Fruit fly (Drosophila melanogaster) whole organism, pupa: ENCODE measurements around the gene CG9582.

Experiments
- CG10348 ChIP-seq: fragments of 200-800 bp; sonication (Bioruptor generic); IDR thresholded peaks from 2 replicates; pipeline ENCODE4 v1.3.6; 2022; ENCODE audit warnings: missing biosample characterization, missing genetic modification characterization
- CG12605 ChIP-seq: fragments of 200-800 bp; sonication (Bioruptor generic); IDR thresholded peaks from 2 replicates; pipeline ENCODE4 v1.3.6; 2022; ENCODE audit warnings: missing biosample characterization, missing genetic modification characterization
- CG13204 ChIP-seq: fragments of 200-800 bp; sonication (Bioruptor generic); optimal IDR thresholded peaks from 2 replicates; lab custom pipeline; 2018; ENCODE audit warnings: missing biosample characterization, mild to moderate bottlenecking, missing genetic modification characterization, moderate library complexity
- CG14655 ChIP-seq: fragments of 200-800 bp; sonication (Bioruptor generic); optimal IDR thresholded peaks from 3 replicates; lab custom pipeline; 2017; ENCODE audit warnings: mild to moderate bottlenecking, missing biosample characterization, missing genetic modification reagents, missing genetic modification characterization
- CG15710 ChIP-seq: fragments of 200-800 bp; sonication (Bioruptor generic); optimal IDR thresholded peaks from 2 replicates; lab custom pipeline; 2018; ENCODE audit warnings: missing biosample characterization, mild to moderate bottlenecking, missing genetic modification characterization, moderate library complexity
- CG17806 ChIP-seq: fragments of 200-800 bp; sonication (Bioruptor generic); optimal IDR thresholded peaks from 2 replicates; lab custom pipeline; 2018; ENCODE audit warnings: missing biosample characterization, mild to moderate bottlenecking, missing genetic modification characterization, moderate library complexity
- CG32121 ChIP-seq: fragments of 200-800 bp; sonication (Bioruptor generic); IDR thresholded peaks from 2 replicates; pipeline ENCODE4 v1.3.6; 2022; ENCODE audit warnings: missing biosample characterization, missing genetic modification characterization
- CG34367 ChIP-seq: fragments of 200-800 bp; sonication (Bioruptor generic); optimal IDR thresholded peaks from 2 replicates; lab custom pipeline; 2018; ENCODE audit warnings: missing biosample characterization, mild to moderate bottlenecking, missing genetic modification characterization
- CG4496 ChIP-seq: fragments of 200-800 bp; sonication (Bioruptor generic); IDR thresholded peaks from 3 replicates; pipeline ENCODE4 v1.3.6; 2022; ENCODE audit warnings: missing biosample characterization, missing genetic modification characterization
- CG8159 ChIP-seq: fragments of 200-800 bp; sonication (Bioruptor generic); optimal IDR thresholded peaks from 3 replicates; lab custom pipeline; 2018; ENCODE audit warnings: missing biosample characterization, mild to moderate bottlenecking, missing genetic modification characterization, moderate library complexity
- CG8301 ChIP-seq: fragments of 200-800 bp; sonication (Bioruptor generic); optimal IDR thresholded peaks from 2 replicates; lab custom pipeline; 2018; ENCODE audit warnings: missing biosample characterization, mild to moderate bottlenecking, missing genetic modification characterization
- CG9948 ChIP-seq: fragments of 200-800 bp; sonication (Bioruptor generic); optimal IDR thresholded peaks from 2 replicates; lab custom pipeline; 2018; ENCODE audit warnings: missing biosample characterization, mild to moderate bottlenecking, missing genetic modification characterization, moderate library complexity
- D1 ChIP-seq: fragments of 200-800 bp; sonication (Bioruptor generic); optimal IDR thresholded peaks from 2 replicates; lab custom pipeline; 2018; ENCODE audit warnings: missing biosample characterization, mild to moderate bottlenecking, missing genetic modification characterization, moderate library complexity
- EcR ChIP-seq: fragments of 200-800 bp; sonication (Bioruptor generic); optimal IDR thresholded peaks from 3 replicates; lab custom pipeline; 2019; ENCODE audit warnings: missing biosample characterization, missing genetic modification characterization, mild to moderate bottlenecking, moderate library complexity, missing genetic modification reagents
- Ets98B ChIP-seq: fragments of 200-800 bp; sonication (Bioruptor generic); IDR thresholded peaks from 2 replicates; pipeline ENCODE4 v1.3.6; 2022; ENCODE audit warnings: missing biosample characterization, missing genetic modification characterization
- Pif1A ChIP-seq: fragments of 200-800 bp; sonication (Bioruptor generic); optimal IDR thresholded peaks from 3 replicates; lab custom pipeline; 2016; ENCODE audit warnings: missing biosample characterization, missing genetic modification characterization
- Pif1B ChIP-seq: fragments of 200-800 bp; sonication (Bioruptor generic); optimal IDR thresholded peaks from 3 replicates; lab custom pipeline; 2016; ENCODE audit warnings: missing biosample characterization, missing genetic modification characterization
- Snoo ChIP-seq: fragments of 200-800 bp; sonication (Bioruptor generic); optimal IDR thresholded peaks from 3 replicates; lab custom pipeline; 2017; ENCODE audit warnings: missing biosample characterization, mild to moderate bottlenecking, missing genetic modification characterization, inconsistent platforms
- fd96Ca ChIP-seq: fragments of 200-800 bp; sonication (Bioruptor generic); IDR thresholded peaks from 3 replicates; pipeline ENCODE4 v1.3.6; 2022; ENCODE audit warnings: missing biosample characterization, missing genetic modification characterization
- gl ChIP-seq: fragments of 200-800 bp; sonication (Bioruptor generic); optimal IDR thresholded peaks from 2 replicates; lab custom pipeline; 2018; ENCODE audit warnings: missing biosample characterization, mild to moderate bottlenecking, missing genetic modification characterization
- rn ChIP-seq: fragments of 200-800 bp; sonication (Bioruptor generic); IDR thresholded peaks from 2 replicates; pipeline ENCODE4 v1.3.6; 2022; ENCODE audit warnings: missing biosample characterization, missing genetic modification characterization

Gene CG9582

DNA sequence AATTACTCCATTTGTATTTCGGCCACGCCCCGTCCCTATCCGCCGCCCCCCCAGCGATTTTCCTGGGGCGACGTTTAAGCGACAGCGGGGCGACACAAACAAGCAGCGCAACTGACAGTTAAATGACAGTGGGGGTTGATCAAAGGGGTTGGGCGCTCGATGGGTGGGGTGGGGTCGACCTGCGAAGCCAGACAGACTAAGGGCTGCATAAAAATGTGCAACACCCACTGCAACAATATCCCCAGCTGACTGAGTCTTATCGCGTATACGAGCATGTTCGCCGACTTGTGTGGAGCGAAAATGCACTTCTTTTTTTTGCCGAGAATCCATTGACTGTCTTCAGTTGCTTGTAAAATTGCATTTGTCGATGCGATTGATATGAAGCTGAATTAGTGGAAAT is at the start of gene CG9582:
CG9582 (minus strand) TSS at position 101 of the 400 bp plus-strand sequence.
- TF ChIP-seq fd96Ca (no peak), CG13204 (GFP tag; lab: Kevin White, UChicago) (no peak), CG32121 (GFP tag; lab: Robert Waterston, UW) (no peak), CG8301 (no peak), Pif1B (no peak), CG17806 (tag; lab: Kevin White, UChicago) (no peak), CG14655 (no peak), gl (tag; lab: Kevin White, UChicago) (no peak), CG10348 (GFP tag; lab: Robert Waterston, UW) (no peak), Snoo (tag; lab: Kevin White, UChicago) (no peak), Ets98B (GFP tag; lab: Robert Waterston, UW) (no peak), CG34367 (tag; lab: Kevin White, UChicago) (no peak)
- TF ChIP-seq, all 21 proteins: peak for 0

DNA sequence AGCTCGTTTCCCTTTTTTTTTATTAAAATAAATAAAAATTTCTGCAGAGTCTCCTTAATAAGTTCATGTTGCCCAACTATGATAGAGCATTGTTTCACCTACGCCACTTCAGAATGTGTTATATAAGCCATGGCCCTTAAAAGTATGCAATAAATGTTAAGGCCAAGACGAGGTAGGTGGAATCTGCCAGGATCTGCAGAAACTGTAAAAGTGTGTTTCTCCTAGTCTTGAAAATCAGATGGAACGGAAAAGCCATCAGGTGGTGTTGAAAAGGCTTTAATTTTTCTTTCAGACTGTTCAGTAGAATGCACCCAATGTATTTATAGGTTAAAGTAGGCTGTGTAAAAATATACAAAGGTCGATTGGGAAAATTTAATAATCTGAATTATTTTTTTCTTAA is 45.2 kb upstream of the CG9582 start, which contains the start of gene CG12439:
CG12439 (plus strand) TSS at position 301 of the 400 bp plus-strand sequence.
- TF ChIP-seq rn (GFP tag; lab: Robert Waterston, UW) (no peak), CG9948 (tag; lab: Kevin White, UChicago) (no peak), gl (tag; lab: Kevin White, UChicago) (no peak), Pif1B (no peak), CG8159 (tag; lab: Kevin White, UChicago) (no peak), D1 (no peak), Ets98B (GFP tag; lab: Robert Waterston, UW) (no peak), CG14655 (no peak), fd96Ca (no peak), CG15710 (no peak), Snoo (tag; lab: Kevin White, UChicago) (no peak), CG13204 (GFP tag; lab: Kevin White, UChicago) (no peak)
- TF ChIP-seq, all 21 proteins: peak for 0

DNA sequence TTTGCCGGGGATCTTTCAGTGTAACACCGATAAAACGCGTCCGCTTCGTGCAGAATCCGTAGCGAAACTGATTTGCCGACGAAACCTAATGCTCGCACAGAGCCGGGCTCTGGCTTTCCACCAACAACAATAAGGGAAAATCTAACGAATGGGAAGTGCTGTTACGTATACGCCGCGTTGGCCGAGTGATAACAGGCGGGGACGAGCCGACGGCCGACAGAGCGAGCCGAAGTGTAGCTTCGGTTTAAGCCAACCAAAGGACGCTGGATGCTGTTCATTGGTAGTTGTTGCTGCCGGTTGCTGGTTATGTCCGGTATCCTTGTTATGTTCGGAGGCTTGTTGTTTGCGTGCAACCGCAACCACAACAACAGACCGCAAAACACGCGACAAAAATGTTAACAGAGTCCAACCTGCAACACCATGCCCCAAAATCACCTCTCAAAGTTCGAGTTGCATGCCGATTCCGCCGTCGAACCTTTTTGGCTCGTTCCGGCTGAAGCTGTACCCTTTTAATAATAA is 39.5 kb upstream of the CG9582 start, which contains the start of gene DIP-zeta:
DIP-zeta (minus strand) TSS at position 71 of the 519 bp plus-strand sequence.
- TF ChIP-seq CG34367 (tag; lab: Kevin White, UChicago) (no peak), rn (GFP tag; lab: Robert Waterston, UW) (no peak), CG13204 (GFP tag; lab: Kevin White, UChicago) (no peak), D1 (no peak), CG8301 (no peak), CG4496 (no peak), Pif1B (no peak), CG32121 (GFP tag; lab: Robert Waterston, UW) (no peak), CG8159 (tag; lab: Kevin White, UChicago) (no peak), fd96Ca (no peak)

DNA sequence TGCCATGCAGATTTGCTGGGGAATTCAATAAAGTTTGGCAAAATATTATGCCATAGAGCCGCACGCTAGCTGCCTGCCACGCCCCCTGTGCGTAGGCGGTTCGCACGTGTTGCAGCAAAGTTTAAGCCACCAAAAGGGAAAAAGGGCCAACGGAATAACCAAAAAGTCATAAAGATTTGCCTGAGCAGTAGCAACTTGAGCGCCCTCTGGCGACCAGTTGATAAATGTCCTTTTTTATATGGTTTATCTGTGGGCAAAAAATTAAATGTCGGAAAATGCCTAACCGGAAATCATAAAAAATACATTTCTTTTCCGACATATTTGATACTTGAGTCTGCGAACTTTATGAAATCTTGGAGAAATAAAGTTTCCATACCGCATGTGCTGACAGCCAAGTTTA is 35.5 kb upstream of the CG9582 start:
- TF ChIP-seq Pif1B (no peak), CG12605 (GFP tag; lab: Robert Waterston, UW) (no peak), CG14655 (no peak), Snoo (tag; lab: Kevin White, UChicago) (no peak), CG8301 (no peak), CG32121 (GFP tag; lab: Robert Waterston, UW) (no peak), Pif1A (no peak), fd96Ca (no peak), CG10348 (GFP tag; lab: Robert Waterston, UW) (no peak), CG34367 (tag; lab: Kevin White, UChicago) (no peak), CG4496 (no peak), CG13204 (GFP tag; lab: Kevin White, UChicago) (no peak), gl (tag; lab: Kevin White, UChicago) (no peak), CG17806 (tag; lab: Kevin White, UChicago) (no peak), EcR (GFP tag; lab: Kevin White, UChicago) (no peak), CG15710 (no peak), CG9948 (tag; lab: Kevin White, UChicago) (no peak), D1 (no peak), rn (GFP tag; lab: Robert Waterston, UW) (no peak), CG8159 (tag; lab: Kevin White, UChicago) (no peak)

DNA sequence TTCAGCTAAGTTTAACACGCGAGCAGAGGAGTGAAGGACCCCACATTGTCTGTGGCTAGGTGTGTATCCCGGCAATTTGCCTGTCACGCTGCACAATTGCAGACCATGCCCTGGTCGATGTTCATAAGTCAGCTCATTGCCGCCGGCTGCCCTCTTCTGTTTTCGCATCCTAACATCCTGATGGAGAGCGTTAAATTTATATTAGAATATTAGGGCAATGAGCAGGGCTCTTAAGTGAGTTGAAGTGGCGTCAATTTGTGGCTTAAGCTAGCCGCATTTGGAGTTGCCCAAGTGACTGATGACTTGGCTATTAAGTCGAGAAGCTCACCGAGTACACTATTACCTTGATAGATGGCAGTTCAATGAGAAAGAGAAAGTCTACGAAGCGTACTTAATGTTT is 5.5 kb downstream of the CG9582 start:
- no peak for TF ChIP-seq CG4496
- no peak for TF ChIP-seq Snoo (tag; lab: Kevin White, UChicago)
- TF ChIP-seq CG10348 (GFP tag; lab: Robert Waterston, UW) = no peak

DNA sequence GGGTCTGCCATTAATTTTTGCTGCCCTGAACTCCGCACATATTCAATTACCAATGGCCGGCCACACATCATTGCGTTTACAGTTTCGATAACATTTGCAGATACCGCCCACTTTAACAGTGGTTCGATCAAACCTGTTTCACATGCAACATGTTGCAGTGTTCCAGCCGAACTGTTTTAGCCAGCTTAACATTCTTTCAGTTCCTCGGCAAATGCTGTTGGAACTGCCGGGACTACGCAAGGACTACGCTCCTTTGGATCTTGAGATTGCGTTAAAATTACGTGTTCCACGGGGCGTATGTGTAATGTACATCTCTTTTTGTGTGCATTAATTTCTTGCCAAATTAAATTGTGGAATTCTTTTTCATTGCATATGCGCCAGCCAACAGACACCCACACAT is 12.2 kb downstream of the CG9582 start:
- no peak for TF ChIP-seq CG17806 (tag; lab: Kevin White, UChicago)
- no peak for TF ChIP-seq CG4496
- no peak for TF ChIP-seq Pif1B
- TF ChIP-seq Pif1A = no peak
- no peak for TF ChIP-seq D1
- TF ChIP-seq fd96Ca = no peak
- no peak for TF ChIP-seq Ets98B (GFP tag; lab: Robert Waterston, UW)
- no peak for TF ChIP-seq CG32121 (GFP tag; lab: Robert Waterston, UW)
- no peak for TF ChIP-seq CG10348 (GFP tag; lab: Robert Waterston, UW)
- TF ChIP-seq CG14655 = no peak
- TF ChIP-seq CG9948 (tag; lab: Kevin White, UChicago) = no peak
- no peak for TF ChIP-seq CG34367 (tag; lab: Kevin White, UChicago)
- TF ChIP-seq CG15710 = no peak
- no peak for TF ChIP-seq rn (GFP tag; lab: Robert Waterston, UW)
- TF ChIP-seq CG8159 (tag; lab: Kevin White, UChicago) = no peak
- TF ChIP-seq CG13204 (GFP tag; lab: Kevin White, UChicago) = no peak
- TF ChIP-seq CG8301 = no peak
- no peak for TF ChIP-seq Snoo (tag; lab: Kevin White, UChicago)
- no peak for TF ChIP-seq CG12605 (GFP tag; lab: Robert Waterston, UW)
- TF ChIP-seq EcR (GFP tag; lab: Kevin White, UChicago) = no peak
